Fruit fly (Drosophila melanogaster) whole organism, embryonic: Measurements from ENCODE around the gene CG13108.

Experiments
- Atf3 ChIP-seq: fragments of 200-800 bp; sonication (Bioruptor generic); optimal IDR thresholded peaks from 3 replicates; lab custom pipeline; 2016; ENCODE audit warnings: missing biosample characterization, missing genetic modification characterization
- CG10462 ChIP-seq: fragments of 200-800 bp; sonication (Bioruptor generic); optimal IDR thresholded peaks from 2 replicates; lab custom pipeline; 2016; ENCODE audit warnings: missing biosample characterization, missing genetic modification characterization
- CG10543 ChIP-seq: fragments of 200-800 bp; sonication (Bioruptor generic); optimal IDR thresholded peaks from 3 replicates; lab custom pipeline; 2017; ENCODE audit warnings: missing biosample characterization, mild to moderate bottlenecking, missing genetic modification characterization, moderate library complexity
- CG10565 ChIP-seq: fragments of 200-800 bp; sonication (Bioruptor generic); optimal IDR thresholded peaks from 3 replicates; lab custom pipeline; 2016; ENCODE audit warnings: missing biosample characterization, mild to moderate bottlenecking, missing genetic modification characterization
- CG12744 ChIP-seq: fragments of 200-800 bp; sonication (Bioruptor generic); optimal IDR thresholded peaks from 2 replicates; lab custom pipeline; 2016; ENCODE audit warnings: missing biosample characterization, missing genetic modification characterization
- CG14441 ChIP-seq: fragments of 200-800 bp; sonication (Bioruptor generic); IDR thresholded peaks from 2 replicates; pipeline ENCODE4 v1.3.6; 2022; ENCODE audit warnings: missing biosample characterization, missing genetic modification characterization
- CG14965 ChIP-seq: fragments of 200-800 bp; sonication (Bioruptor generic); optimal IDR thresholded peaks from 2 replicates; lab custom pipeline; 2016; ENCODE audit warnings: missing biosample characterization, missing genetic modification characterization, borderline replicate concordance
- CG15269 ChIP-seq: fragments of 200-800 bp; sonication (Bioruptor generic); optimal IDR thresholded peaks from 2 replicates; lab custom pipeline; 2018; ENCODE audit warnings: missing biosample characterization, mild to moderate bottlenecking, missing genetic modification characterization, moderate library complexity
- CG15514 ChIP-seq: fragments of 200-800 bp; sonication (Bioruptor generic); optimal IDR thresholded peaks from 3 replicates; lab custom pipeline; 2017; ENCODE audit warnings: missing biosample characterization, missing genetic modification characterization, mild to moderate bottlenecking, moderate library complexity, missing genetic modification reagents
- CG1792 ChIP-seq: fragments of 200-800 bp; sonication (Bioruptor generic); optimal IDR thresholded peaks from 2 replicates; lab custom pipeline; 2016; ENCODE audit warnings: missing biosample characterization, missing genetic modification characterization
- CG2202 ChIP-seq: fragments of 200-800 bp; sonication (Bioruptor generic); optimal IDR thresholded peaks from 2 replicates; lab custom pipeline; 2018; ENCODE audit warnings: missing biosample characterization, mild to moderate bottlenecking, missing genetic modification characterization
- CG33213 ChIP-seq: fragments of 200-800 bp; sonication (Bioruptor generic); optimal IDR thresholded peaks from 3 replicates; lab custom pipeline; 2016; ENCODE audit warnings: missing biosample characterization, missing genetic modification characterization
- CG4730 ChIP-seq: fragments of 200-800 bp; sonication (Bioruptor generic); IDR thresholded peaks from 2 replicates; pipeline ENCODE4 v1.3.6; 2022; ENCODE audit warnings: missing biosample characterization, missing genetic modification characterization
- CG6272 ChIP-seq: fragments of 200-800 bp; sonication (Bioruptor generic); IDR thresholded peaks from 2 replicates; pipeline ENCODE4 v1.3.6; 2022; ENCODE audit warnings: missing biosample characterization, missing genetic modification characterization
- CG7963 ChIP-seq: fragments of 200-800 bp; sonication (Bioruptor generic); IDR thresholded peaks from 3 replicates; pipeline ENCODE4 v1.3.6; 2022; ENCODE audit warnings: missing biosample characterization, missing genetic modification characterization; ENCODE audit not compliant: partially characterized antibody
- CG8478 ChIP-seq: fragments of >200 bp; optimal IDR thresholded peaks from 2 replicates; lab custom pipeline; 2018
- CG9215 ChIP-seq: fragments of 200-800 bp; sonication (Bioruptor generic); IDR thresholded peaks from 2 replicates; pipeline ENCODE4 v1.3.6; 2022; ENCODE audit warnings: missing biosample characterization, missing genetic modification characterization
- CG9876 ChIP-seq: fragments of 200-800 bp; sonication (Bioruptor generic); optimal IDR thresholded peaks from 2 replicates; lab custom pipeline; 2016; ENCODE audit warnings: missing biosample characterization, missing genetic modification characterization
- Dek ChIP-seq: fragments of 200-800 bp; sonication (Bioruptor generic); optimal IDR thresholded peaks from 3 replicates; lab custom pipeline; 2019; ENCODE audit warnings: missing biosample characterization, mild to moderate bottlenecking, missing genetic modification characterization, moderate library complexity
- Dll ChIP-seq: fragments of 200-800 bp; sonication (Bioruptor generic); IDR thresholded peaks from 4 replicates; pipeline ENCODE4 v1.3.6; 2022; ENCODE audit warnings: missing biosample characterization, missing genetic modification characterization; ENCODE audit not compliant: partially characterized antibody
- Doc2 ChIP-seq: fragments of 200-800 bp; sonication (Bioruptor generic); IDR thresholded peaks from 2 replicates; pipeline ENCODE4 v1.3.6; 2022; ENCODE audit warnings: missing biosample characterization, missing genetic modification characterization
- Eip74EF ChIP-seq, 2 experiments: fragments of 200-800 bp in 1 of 2; fragments of >200 bp in 1 of 2; sonication (Bioruptor generic) in 1 of 2; optimal IDR thresholded peaks; 2 replicates each; lab custom pipeline; 2017 to 2019; ENCODE audit warnings: missing biosample characterization in 2 of 2, missing genetic modification characterization in 2 of 2, mild to moderate bottlenecking in 1 of 2, moderate library complexity in 1 of 2
- Ets65A ChIP-seq: fragments of 200-800 bp; sonication (Bioruptor generic); peaks from one replicate; lab custom pipeline; 2016; ENCODE audit warnings: missing biosample characterization, missing genetic modification characterization
- Fer2 ChIP-seq: fragments of 200-800 bp; sonication (Bioruptor generic); optimal IDR thresholded peaks from 2 replicates; lab custom pipeline; 2018; ENCODE audit warnings: missing biosample characterization, mild to moderate bottlenecking, missing genetic modification characterization, moderate library complexity
- Fer3 ChIP-seq: fragments of 200-800 bp; sonication (Bioruptor generic); optimal IDR thresholded peaks from 2 replicates; lab custom pipeline; 2018; ENCODE audit warnings: missing biosample characterization, mild to moderate bottlenecking, missing genetic modification characterization, moderate library complexity
- Hand ChIP-seq: fragments of 200-800 bp; sonication (Bioruptor generic); optimal IDR thresholded peaks from 2 replicates; lab custom pipeline; 2017; ENCODE audit warnings: mild to moderate bottlenecking, missing biosample characterization, missing genetic modification reagents, missing genetic modification characterization
- Hmr ChIP-seq: fragments of 200-800 bp; sonication (Bioruptor generic); optimal IDR thresholded peaks from 3 replicates; lab custom pipeline; 2017; ENCODE audit warnings: mild to moderate bottlenecking, missing biosample characterization, missing genetic modification reagents, missing genetic modification characterization
- Hr51 ChIP-seq, 2 experiments: fragments of 200-800 bp; sonication (Bioruptor generic); optimal IDR thresholded peaks; 2 replicates in 1 of 2; 3 replicates in 1 of 2; lab custom pipeline; 2016 to 2018; ENCODE audit warnings: missing biosample characterization in 2 of 2, missing genetic modification characterization in 2 of 2, mild to moderate bottlenecking in 1 of 2, moderate library complexity in 1 of 2
- Kr ChIP-seq: fragments of 200-800 bp; sonication (Bioruptor generic); optimal IDR thresholded peaks from 2 replicates; lab custom pipeline; 2017; ENCODE audit warnings: missing biosample characterization, mild to moderate bottlenecking, missing genetic modification characterization
- Lhr ChIP-seq: fragments of 200-800 bp; sonication (Bioruptor generic); optimal IDR thresholded peaks from 3 replicates; lab custom pipeline; 2017; ENCODE audit warnings: mild to moderate bottlenecking, missing biosample characterization, missing genetic modification reagents, missing genetic modification characterization
- Max ChIP-seq: fragments of 200-800 bp; sonication (Bioruptor generic); optimal IDR thresholded peaks from 2 replicates; lab custom pipeline; 2016; ENCODE audit warnings: missing biosample characterization, mild to moderate bottlenecking, missing genetic modification characterization
- NC2α ChIP-seq: fragments of 200-800 bp; sonication (Bioruptor generic); optimal IDR thresholded peaks from 2 replicates; lab custom pipeline; 2016; ENCODE audit warnings: missing biosample characterization, missing genetic modification characterization
- Pdp1 ChIP-seq, 2 experiments: fragments of 200-800 bp; sonication (Bioruptor generic); optimal IDR thresholded peaks; 3 replicates each; lab custom pipeline; 2016; ENCODE audit warnings: missing biosample characterization in 2 of 2, missing genetic modification characterization in 2 of 2, mild to moderate bottlenecking in 1 of 2, moderate library complexity in 1 of 2
- Rfx ChIP-seq: fragments of 200-800 bp; sonication (Bioruptor generic); IDR thresholded peaks from 2 replicates; pipeline ENCODE4 v1.3.6; 2022; ENCODE audit warnings: missing biosample characterization, missing genetic modification characterization
- Side ChIP-seq: fragments of 200-800 bp; sonication (Bioruptor generic); optimal IDR thresholded peaks from 2 replicates; lab custom pipeline; 2016; ENCODE audit warnings: missing biosample characterization, missing genetic modification characterization
- Sox102F ChIP-seq: fragments of 200-800 bp; sonication (Bioruptor generic); optimal IDR thresholded peaks from 2 replicates; lab custom pipeline; 2018; ENCODE audit warnings: missing biosample characterization, mild to moderate bottlenecking, missing genetic modification characterization, moderate library complexity
- ac ChIP-seq: fragments of 200-800 bp; sonication (Bioruptor generic); optimal IDR thresholded peaks from 3 replicates; lab custom pipeline; 2017; ENCODE audit warnings: missing biosample characterization, mild to moderate bottlenecking, missing genetic modification characterization
- crc ChIP-seq: fragments of 200-800 bp; sonication (Bioruptor generic); optimal IDR thresholded peaks from 2 replicates; lab custom pipeline; 2016; ENCODE audit warnings: missing biosample characterization, missing genetic modification characterization
- dati ChIP-seq: fragments of 200-800 bp; sonication (Bioruptor generic); IDR thresholded peaks from 2 replicates; pipeline ENCODE4 v1.3.6; 2022; ENCODE audit warnings: missing biosample characterization, missing genetic modification characterization
- fd102C ChIP-seq: fragments of 200-800 bp; sonication (Bioruptor generic); optimal IDR thresholded peaks from 2 replicates; lab custom pipeline; 2018; ENCODE audit warnings: missing biosample characterization, mild to moderate bottlenecking, missing genetic modification characterization, moderate library complexity
- gt ChIP-seq: fragments of 200-800 bp; sonication (Bioruptor generic); IDR thresholded peaks from 2 replicates; pipeline ENCODE4 v1.3.6; 2022; ENCODE audit warnings: missing biosample characterization, missing genetic modification characterization
- insv ChIP-seq, 2 experiments: fragments of 200-800 bp; sonication (Bioruptor generic); optimal IDR thresholded peaks; 3 replicates each; lab custom pipeline; 2016 to 2018; ENCODE audit warnings: missing biosample characterization in 2 of 2, missing genetic modification characterization in 2 of 2
- kah ChIP-seq: fragments of 200-800 bp; sonication (Bioruptor generic); optimal IDR thresholded peaks from 2 replicates; lab custom pipeline; 2018; ENCODE audit warnings: missing biosample characterization, mild to moderate bottlenecking, missing genetic modification characterization
- maf-S ChIP-seq: fragments of 200-800 bp; sonication (Bioruptor generic); optimal IDR thresholded peaks from 2 replicates; lab custom pipeline; 2016; ENCODE audit warnings: missing biosample characterization, missing genetic modification characterization
- nau ChIP-seq: fragments of 200-800 bp; sonication (Bioruptor generic); optimal IDR thresholded peaks from 3 replicates; lab custom pipeline; 2017; ENCODE audit warnings: missing biosample characterization, mild to moderate bottlenecking, missing genetic modification characterization, missing genetic modification reagents
- nom ChIP-seq: fragments of 200-800 bp; sonication (Bioruptor generic); optimal IDR thresholded peaks from 2 replicates; lab custom pipeline; 2017; ENCODE audit warnings: missing biosample characterization, missing genetic modification characterization, mild to moderate bottlenecking, moderate library complexity, missing genetic modification reagents
- onecut ChIP-seq: fragments of 200-800 bp; sonication (Bioruptor generic); IDR thresholded peaks from 2 replicates; pipeline ENCODE4 v1.3.6; 2022; ENCODE audit warnings: missing biosample characterization, missing genetic modification characterization
- phol ChIP-seq: fragments of 200-800 bp; sonication (Bioruptor generic); optimal IDR thresholded peaks from 3 replicates; lab custom pipeline; 2018; ENCODE audit warnings: missing biosample characterization, mild to moderate bottlenecking, missing genetic modification characterization, moderate library complexity
- rib ChIP-seq: fragments of 200-800 bp; sonication (Bioruptor generic); IDR thresholded peaks from 2 replicates; pipeline ENCODE4 v1.3.6; 2022; ENCODE audit warnings: missing biosample characterization, missing genetic modification characterization
- trh ChIP-seq: fragments of 200-800 bp; sonication (Bioruptor generic); optimal IDR thresholded peaks from 2 replicates; lab custom pipeline; 2016; ENCODE audit warnings: missing biosample characterization, missing genetic modification characterization
- zen2 ChIP-seq: fragments of 200-800 bp; sonication (Bioruptor generic); IDR thresholded peaks from 3 replicates; pipeline ENCODE4 v1.3.6; 2022; ENCODE audit warnings: missing biosample characterization, missing genetic modification characterization; ENCODE audit not compliant: partially characterized antibody

CG13108 gene

dm6 chr2L:9207133-9207532 lies 43.1 kb downstream of the CG13108 start (continued):
- TF ChIP-seq rib (GFP tag; lab: Robert Waterston, UW) (no peak), CG6272 (GFP tag; lab: Robert Waterston, UW) (no peak), Hmr (no peak), Ets65A (GFP tag; lab: Kevin White, UChicago) (no peak), Max (GFP tag; lab: Kevin White, UChicago) (no peak), Eip74EF (GFP tag; optimal IDR thresholded peaks at IDR 0.05; lab: Kevin White, UChicago) (peak in 1 of 2 experiments; percentile 37), CG2202 (peak; percentile 4), Atf3 (no peak), CG33213 (GFP tag; lab: Kevin White, UChicago) (no peak), CG10565 (GFP tag; lab: Kevin White, UChicago) (no peak), CG10462 (no peak), Pdp1 (GFP tag; optimal IDR thresholded peaks at IDR 0.05; lab: Kevin White, UChicago) (peak in 1 of 2 experiments; percentile 65), onecut (GFP tag; lab: Robert Waterston, UW) (no peak), CG8478 (lab: Kevin White, UChicago) (no peak), Side (GFP tag; lab: Kevin White, UChicago) (no peak), CG15269 (peak; percentile 29), Fer2 (tag; lab: Kevin White, UChicago) (no peak), Hr51 (GFP tag; optimal IDR thresholded peaks at IDR 0.05; lab: Kevin White, UChicago) (peak in 1 of 2 experiments; percentile 82), Dek (tag; lab: Kevin White, UChicago) (no peak), CG4730 (GFP tag; lab: Robert Waterston, UW) (no peak), CG10543 (GFP tag; lab: Kevin White, UChicago) (no peak), nau (GFP tag; lab: Kevin White, UChicago) (peak; percentile 27), phol (tag; lab: Kevin White, UChicago) (peak; percentile 77), dati (GFP tag; lab: Robert Waterston, UW) (no peak), trh (GFP tag; lab: Kevin White, UChicago) (no peak), Sox102F (GFP tag; lab: Kevin White, UChicago) (peak; percentile 81), crc (no peak), Doc2 (no peak), Fer3 (tag; lab: Kevin White, UChicago) (no peak), gt (no peak), CG15514 (GFP tag; lab: Kevin White, UChicago) (no peak), zen2 (GFP tag; lab: Robert Waterston, UW) (no peak), kah (GFP tag; lab: Kevin White, UChicago) (no peak), NC2α (GFP tag; lab: Kevin White, UChicago) (no peak), CG9215 (GFP tag; lab: Robert Waterston, UW) (no peak), Hand (GFP tag; lab: Kevin White, UChicago) (no peak), Kr (GFP tag; lab: Kevin White, UChicago) (no peak), ac (GFP tag; lab: Kevin White, UChicago) (no peak), CG7963 (no peak), CG1792 (GFP tag; lab: Kevin White, UChicago) (no peak), Dll (GFP tag; lab: Robert Waterston, UW) (no peak), CG9876 (GFP tag; lab: Kevin White, UChicago) (no peak), maf-S (GFP tag; lab: Kevin White, UChicago) (no peak), CG14441 (GFP tag; lab: Robert Waterston, UW) (peak; percentile 50; the same call in 1 of the 2 replicates), Rfx (GFP tag; lab: Robert Waterston, UW) (no peak), fd102C (GFP tag; lab: Kevin White, UChicago) (no peak), Lhr (GFP tag; lab: Kevin White, UChicago) (no peak), CG14965 (GFP tag; lab: Kevin White, UChicago) (no peak), nom (GFP tag; lab: Kevin White, UChicago) (no peak), CG12744 (no peak), insv (GFP tag; optimal IDR thresholded peaks at IDR 0.05; lab: Kevin White, UChicago) (no peak)
